Fruit fly (Drosophila melanogaster): Measurements from ENCODE around the gene CG13926.
A peak's percentile ranks its signal among the peaks of the same experiment; 100 is the strongest.

The CG13926 gene

dm6 chr3L:1584781-1585180, 33.2 kb downstream of the CG13926 start (continued):
- TF ChIP-seq dpn (GFP tag; optimal IDR thresholded peaks at IDR 0.05) (no peak), Atf3 (GFP tag; optimal IDR thresholded peaks at IDR 0.05) (no peak), CG16813 (GFP tag; IDR thresholded peaks at IDR 0.05; ENCODE audit: partially characterized antibody) (no peak), CG16815 (GFP tag; optimal IDR thresholded peaks at IDR 0.05) (no peak), onecut (GFP tag; IDR thresholded peaks at IDR 0.05) (no peak), bigmax (GFP tag; optimal IDR thresholded peaks at IDR 0.05) (no peak), z (GFP tag; IDR thresholded peaks at IDR 0.05) (no peak), HLHmδ (GFP tag; optimal IDR thresholded peaks at IDR 0.05) (no peak), CG4404 (GFP tag; IDR thresholded peaks at IDR 0.05) (0 out of 2 replicates have a peak, but pooled peaks have one; percentile 18), Stat92E (GFP tag; optimal IDR thresholded peaks at IDR 0.05) (no peak), CG12769 (tag; optimal IDR thresholded peaks at IDR 0.05) (no peak), nom (GFP tag; optimal IDR thresholded peaks at IDR 0.05) (peak; percentile 66), CG8388 (GFP tag; optimal IDR thresholded peaks at IDR 0.05) (no peak), CG2678 (tag; optimal IDR thresholded peaks at IDR 0.05) (peak; percentile 28), luna (GFP tag; optimal IDR thresholded peaks at IDR 0.05) (no peak), cg (GFP tag; optimal IDR thresholded peaks at IDR 0.05) (no peak), CG34224 (GFP tag; IDR thresholded peaks at IDR 0.05; ENCODE audit: partially characterized antibody) (no peak), Aef1 (GFP tag; IDR thresholded peaks at IDR 0.05) (no peak), CG6272 (GFP tag; IDR thresholded peaks at IDR 0.05) (no peak; the same call in 1 of the 2 replicates), CG10267 (tag; optimal IDR thresholded peaks at IDR 0.05) (no peak), CG30020 (tag; optimal IDR thresholded peaks at IDR 0.05) (no peak), ham (GFP tag; IDR thresholded peaks at IDR 0.05) (no peak), CG11093 (GFP tag; IDR thresholded peaks at IDR 0.05) (no peak), CG14710 (tag; optimal IDR thresholded peaks at IDR 0.05) (no peak), CG12071 (GFP tag; optimal IDR thresholded peaks at IDR 0.05) (peak; percentile 30), lov (optimal IDR thresholded peaks at IDR 0.05) (no peak), lov (GFP tag; IDR thresholded peaks at IDR 0.05) (no peak), CG18476 (GFP tag; optimal IDR thresholded peaks at IDR 0.05) (no peak), CG17568 (GFP tag; optimal IDR thresholded peaks at IDR 0.05) (no peak), Hey (tag; optimal IDR thresholded peaks at IDR 0.05) (no peak), fd96Cb (tag; optimal IDR thresholded peaks at IDR 0.05) (peak; percentile 62), fd102C (GFP tag; optimal IDR thresholded peaks at IDR 0.05) (no peak), ttk (GFP tag; IDR thresholded peaks at IDR 0.05) (peak; percentile 60), CG7839 (tag; optimal IDR thresholded peaks at IDR 0.05) (peak; percentile 27), psq (GFP tag; optimal IDR thresholded peaks at IDR 0.05) (no peak), CG4360 (GFP tag; IDR thresholded peaks at IDR 0.05) (no peak), Doc3 (GFP tag; IDR thresholded peaks at IDR 0.05; ENCODE audit: partially characterized antibody) (no peak), CG14441 (GFP tag; IDR thresholded peaks at IDR 0.05) (0 out of 2 replicates have a peak, but pooled peaks have one; percentile 25), CG42726 (GFP tag; IDR thresholded peaks at IDR 0.05; ENCODE audit: partially characterized antibody) (no peak), ranshi (GFP tag; IDR thresholded peaks at IDR 0.05) (no peak), exex (tag; optimal IDR thresholded peaks at IDR 0.05) (no peak), CG6175 (GFP tag; IDR thresholded peaks at IDR 0.05) (no peak), odd (GFP tag; optimal IDR thresholded peaks at IDR 0.05) (no peak), CrebB (tag; optimal IDR thresholded peaks at IDR 0.05) (no peak), CG34376 (GFP tag; optimal IDR thresholded peaks at IDR 0.05) (no peak), chm (GFP tag; IDR thresholded peaks at IDR 0.05) (no peak), pan (optimal IDR thresholded peaks at IDR 0.05) (no peak), pan (GFP tag; optimal IDR thresholded peaks at IDR 0.05 in 1 of 2, IDR thresholded peaks at IDR 0.05 in 1 of 2) (peak in 1 of 2 experiments; percentile 47), sisA (GFP tag; IDR thresholded peaks at IDR 0.05) (peak; percentile 39; the same call in 1 of the 2 replicates), gfzf (GFP tag; optimal IDR thresholded peaks at IDR 0.05) (no peak), CG2199 (GFP tag; IDR thresholded peaks at IDR 0.05) (no peak)
